Worm (Caenorhabditis elegans) whole organism, L4/young adult: ENCODE data around the gene T05A7.11.

Experiments used
- dao-5 ChIP-seq: sonication (generic microtip); optimal IDR thresholded peaks from 2 replicates; lab custom pipeline; 2016; ENCODE audit warnings: missing genotype, missing genetic modification characterization, moderate library complexity, missing compliant biosample characterization
- him-1 ChIP-seq: sonication (generic microtip); optimal IDR thresholded peaks from 2 replicates; lab custom pipeline; 2016; ENCODE audit warnings: missing genotype, missing genetic modification reagents, missing genetic modification characterization, missing compliant biosample characterization

DNA sequence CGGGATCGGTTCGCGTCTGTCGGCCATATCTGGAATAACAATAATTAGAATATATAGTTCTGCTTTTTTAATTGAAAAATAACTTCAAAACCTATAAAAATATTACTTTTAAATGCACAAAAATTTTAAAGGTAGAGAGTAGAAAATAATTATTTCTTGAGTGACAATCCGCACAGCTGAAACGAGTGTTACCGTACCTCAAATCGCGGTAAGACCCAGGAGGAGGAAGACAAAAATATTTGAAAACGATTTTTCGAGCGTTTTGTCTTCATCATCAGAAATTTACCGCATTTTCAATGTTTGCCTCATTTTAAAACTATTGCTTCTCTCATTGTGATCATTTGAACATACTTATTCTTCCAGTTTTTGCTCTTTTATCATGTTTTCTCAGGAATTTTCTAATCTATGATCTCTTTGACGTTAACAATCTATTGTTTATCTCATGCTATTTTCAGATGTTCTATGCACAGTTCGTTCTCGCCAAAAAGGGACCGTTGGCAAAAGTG is 33.1 kb upstream of the T05A7.11 start, which contains the start of the genes rpn-5 and scc-1:
- TF ChIP-seq him-1 = no peak
- no peak for TF ChIP-seq dao-5 (tag; lab: Kevin White, UChicago)
